Fruit fly (Drosophila melanogaster) whole organism: ENCODE data around the gene CG17270.

Experiments used
- psq ChIP-seq: fragments of >200 bp; optimal IDR thresholded peaks from 2 replicates; lab custom pipeline; 2017
- usp ChIP-seq: fragments of >200 bp; optimal IDR thresholded peaks from 2 replicates; lab custom pipeline; 2017; ENCODE audit warnings: missing biosample characterization, missing genetic modification characterization, mixed read lengths

dm6 chr3R:20838787-20839186, 20.1 kb upstream of the CG17270 start:
- TF ChIP-seq usp (GFP tag; lab: Kevin White, UChicago): no peak
- TF ChIP-seq psq (lab: Kevin White, UChicago): no peak
